Fruit fly (Drosophila melanogaster) whole organism, embryonic: ENCODE results near the gene Zip88E.

Source experiments
- Aef1 ChIP-seq: fragments of 200-800 bp; sonication (Bioruptor generic); IDR thresholded peaks from 3 replicates; pipeline ENCODE4 v1.3.6; 2022; ENCODE audit warnings: missing biosample characterization, missing genetic modification characterization
- B-H1 ChIP-seq: fragments of 200-800 bp; sonication (Bioruptor generic); IDR thresholded peaks from 3 replicates; pipeline ENCODE4 v1.3.6; 2022; ENCODE audit warnings: missing biosample characterization, missing genetic modification characterization
- CG11696 ChIP-seq: fragments of 200-800 bp; sonication (Bioruptor generic); IDR thresholded peaks from 2 replicates; pipeline ENCODE4 v1.3.6; 2022; ENCODE audit warnings: missing biosample characterization, missing genetic modification characterization
- CG13287 ChIP-seq: fragments of 200-800 bp; sonication (Bioruptor generic); IDR thresholded peaks from 2 replicates; pipeline ENCODE4 v1.3.6; 2022; ENCODE audit warnings: missing biosample characterization, missing genetic modification characterization; ENCODE audit not compliant: partially characterized antibody
- CG13775 ChIP-seq: fragments of 200-800 bp; sonication (Bioruptor generic); optimal IDR thresholded peaks from 3 replicates; lab custom pipeline; 2017; ENCODE audit warnings: missing biosample characterization, mild to moderate bottlenecking, missing genetic modification characterization
- CG13894 ChIP-seq: fragments of 200-800 bp; sonication (Bioruptor generic); optimal IDR thresholded peaks from 3 replicates; lab custom pipeline; 2018; ENCODE audit warnings: missing biosample characterization, mild to moderate bottlenecking, missing genetic modification characterization, moderate library complexity
- CG15601 ChIP-seq: fragments of 200-800 bp; sonication (Bioruptor generic); optimal IDR thresholded peaks from 3 replicates; lab custom pipeline; 2019; ENCODE audit warnings: missing biosample characterization, mild to moderate bottlenecking, missing genetic modification characterization, moderate library complexity
- CG1602 ChIP-seq: fragments of 200-800 bp; sonication (Bioruptor generic); optimal IDR thresholded peaks from 3 replicates; lab custom pipeline; 2016; ENCODE audit warnings: missing biosample characterization, missing genetic modification characterization
- CG17829 ChIP-seq: fragments of 200-800 bp; optimal IDR thresholded peaks from 2 replicates; lab custom pipeline; 2019; ENCODE audit warnings: missing biosample characterization, mild to moderate bottlenecking, missing genetic modification characterization, moderate library complexity
- CG18476 ChIP-seq: fragments of 200-800 bp; sonication (Bioruptor generic); optimal IDR thresholded peaks from 2 replicates; lab custom pipeline; 2016; ENCODE audit warnings: missing biosample characterization, mild to moderate bottlenecking, missing genetic modification characterization
- CG2678 ChIP-seq: fragments of 200-800 bp; sonication (Bioruptor generic); optimal IDR thresholded peaks from 3 replicates; lab custom pipeline; 2019; ENCODE audit warnings: missing biosample characterization, mild to moderate bottlenecking, missing genetic modification characterization, moderate library complexity
- CG3281 ChIP-seq: fragments of 200-800 bp; sonication (Bioruptor generic); optimal IDR thresholded peaks from 3 replicates; lab custom pipeline; 2017; ENCODE audit warnings: missing biosample characterization, mild to moderate bottlenecking, missing genetic modification characterization
- CG4282 ChIP-seq: fragments of 200-800 bp; sonication (Bioruptor generic); optimal IDR thresholded peaks from 2 replicates; lab custom pipeline; 2016; ENCODE audit warnings: missing biosample characterization, missing genetic modification characterization
- CG5245 ChIP-seq: fragments of 200-800 bp; sonication (Bioruptor generic); optimal IDR thresholded peaks from 3 replicates; lab custom pipeline; 2016; ENCODE audit warnings: missing biosample characterization, missing genetic modification characterization
- CG7556 ChIP-seq: fragments of 200-800 bp; sonication (Bioruptor generic); optimal IDR thresholded peaks from 2 replicates; lab custom pipeline; 2017; ENCODE audit warnings: missing biosample characterization, mild to moderate bottlenecking, missing genetic modification characterization
- CG8924 ChIP-seq: fragments of 200-800 bp; optimal IDR thresholded peaks from 3 replicates; lab custom pipeline; 2019; ENCODE audit warnings: missing biosample characterization, mild to moderate bottlenecking, missing genetic modification characterization, moderate library complexity
- CG9876 ChIP-seq: fragments of 200-800 bp; sonication (Bioruptor generic); optimal IDR thresholded peaks from 2 replicates; lab custom pipeline; 2016; ENCODE audit warnings: missing biosample characterization, missing genetic modification characterization
- CTCF ChIP-seq: fragments of 200-800 bp; sonication (Bioruptor generic); optimal IDR thresholded peaks from 2 replicates; lab custom pipeline; 2017; ENCODE audit warnings: missing biosample characterization, mild to moderate bottlenecking, missing genetic modification characterization, moderate library complexity
- CkIIα-i1 ChIP-seq: fragments of 200-800 bp; sonication (Bioruptor generic); IDR thresholded peaks from 2 replicates; pipeline ENCODE4 v1.3.6; 2022; ENCODE audit warnings: missing biosample characterization, missing genetic modification characterization
- Dip3 ChIP-seq: fragments of 200-800 bp; sonication (Bioruptor generic); optimal IDR thresholded peaks from 3 replicates; lab custom pipeline; 2016; ENCODE audit warnings: missing biosample characterization, missing genetic modification characterization
- E2f2 ChIP-seq: fragments of 200-800 bp; sonication (Bioruptor generic); IDR thresholded peaks from 2 replicates; pipeline ENCODE4 v1.3.6; 2022; ENCODE audit warnings: missing biosample characterization, missing genetic modification characterization
- Fer3 ChIP-seq: fragments of 200-800 bp; sonication (Bioruptor generic); optimal IDR thresholded peaks from 2 replicates; lab custom pipeline; 2018; ENCODE audit warnings: missing biosample characterization, mild to moderate bottlenecking, missing genetic modification characterization, moderate library complexity
- Gsc ChIP-seq: fragments of 200-800 bp; sonication (Bioruptor generic); IDR thresholded peaks from 2 replicates; pipeline ENCODE4 v1.3.6; 2022; ENCODE audit warnings: missing biosample characterization, missing genetic modification characterization
- H2.0 ChIP-seq: fragments of 200-800 bp; sonication (Bioruptor generic); IDR thresholded peaks from 2 replicates; pipeline ENCODE4 v1.3.6; 2022; ENCODE audit warnings: missing biosample characterization, missing genetic modification characterization
- HLHmδ ChIP-seq: fragments of 200-800 bp; sonication (Bioruptor generic); optimal IDR thresholded peaks from 2 replicates; lab custom pipeline; 2018; ENCODE audit warnings: missing biosample characterization, mild to moderate bottlenecking, missing genetic modification characterization, moderate library complexity
- Hmr ChIP-seq: fragments of 200-800 bp; sonication (Bioruptor generic); optimal IDR thresholded peaks from 3 replicates; lab custom pipeline; 2017; ENCODE audit warnings: mild to moderate bottlenecking, missing biosample characterization, missing genetic modification reagents, missing genetic modification characterization
- Hr3 ChIP-seq: fragments of 200-800 bp; sonication (Bioruptor generic); optimal IDR thresholded peaks from 3 replicates; lab custom pipeline; 2016; ENCODE audit warnings: missing biosample characterization, missing genetic modification characterization
- Mad ChIP-seq: fragments of 200-800 bp; sonication (Bioruptor generic); optimal IDR thresholded peaks from 2 replicates; lab custom pipeline; 2016; ENCODE audit warnings: missing biosample characterization, missing genetic modification characterization
- Pdp1 ChIP-seq, 2 experiments: fragments of 200-800 bp; sonication (Bioruptor generic); optimal IDR thresholded peaks; 3 replicates each; lab custom pipeline; 2016; ENCODE audit warnings: missing biosample characterization in 2 of 2, missing genetic modification characterization in 2 of 2, mild to moderate bottlenecking in 1 of 2, moderate library complexity in 1 of 2
- Spps ChIP-seq: fragments of 200-800 bp; sonication (Bioruptor generic); optimal IDR thresholded peaks from 2 replicates; lab custom pipeline; 2018; ENCODE audit warnings: missing biosample characterization, mild to moderate bottlenecking, missing genetic modification characterization
- Sry-β ChIP-seq: fragments of 200-800 bp; sonication (Bioruptor generic); optimal IDR thresholded peaks from 2 replicates; lab custom pipeline; 2018; ENCODE audit warnings: missing biosample characterization, mild to moderate bottlenecking, missing genetic modification characterization, moderate library complexity
- ato ChIP-seq: fragments of 200-800 bp; sonication (Bioruptor generic); IDR thresholded peaks from 2 replicates; pipeline ENCODE4 v1.3.6; 2022; ENCODE audit warnings: missing biosample characterization, missing genetic modification characterization; ENCODE audit not compliant: partially characterized antibody
- btn ChIP-seq: fragments of 200-800 bp; sonication (Bioruptor generic); optimal IDR thresholded peaks from 2 replicates; lab custom pipeline; 2016; ENCODE audit warnings: missing biosample characterization, missing genetic modification characterization
- ems ChIP-seq: fragments of 200-800 bp; sonication (Bioruptor generic); optimal IDR thresholded peaks from 3 replicates; lab custom pipeline; 2016; ENCODE audit warnings: missing biosample characterization, missing genetic modification characterization
- fd3F ChIP-seq: fragments of 200-800 bp; sonication (Bioruptor generic); optimal IDR thresholded peaks from 2 replicates; lab custom pipeline; 2018; ENCODE audit warnings: missing biosample characterization, mild to moderate bottlenecking, missing genetic modification characterization, moderate library complexity
- fd64A ChIP-seq: fragments of 200-800 bp; sonication (Bioruptor generic); optimal IDR thresholded peaks from 3 replicates; lab custom pipeline; 2018; ENCODE audit warnings: missing biosample characterization, mild to moderate bottlenecking, missing genetic modification characterization
- fd96Cb ChIP-seq: fragments of 200-800 bp; sonication (Bioruptor generic); optimal IDR thresholded peaks from 2 replicates; lab custom pipeline; 2018; ENCODE audit warnings: missing biosample characterization, mild to moderate bottlenecking, missing genetic modification characterization, moderate library complexity
- fru ChIP-seq: fragments of >200 bp; optimal IDR thresholded peaks from 2 replicates; lab custom pipeline; 2017
- gcm ChIP-seq: fragments of 200-800 bp; sonication (Bioruptor generic); optimal IDR thresholded peaks from 2 replicates; lab custom pipeline; 2019; ENCODE audit warnings: missing biosample characterization, mild to moderate bottlenecking, missing genetic modification characterization, moderate library complexity
- klu ChIP-seq: fragments of 200-800 bp; sonication (Bioruptor generic); IDR thresholded peaks from 2 replicates; pipeline ENCODE4 v1.3.6; 2022; ENCODE audit warnings: missing biosample characterization, missing genetic modification characterization
- lbe ChIP-seq: fragments of 200-800 bp; sonication (Bioruptor generic); optimal IDR thresholded peaks from 2 replicates; lab custom pipeline; 2016; ENCODE audit warnings: missing biosample characterization, mild to moderate bottlenecking, missing genetic modification characterization
- nau ChIP-seq: fragments of 200-800 bp; sonication (Bioruptor generic); optimal IDR thresholded peaks from 3 replicates; lab custom pipeline; 2017; ENCODE audit warnings: missing biosample characterization, mild to moderate bottlenecking, missing genetic modification characterization, missing genetic modification reagents
- oc ChIP-seq: fragments of 200-800 bp; sonication (Bioruptor generic); optimal IDR thresholded peaks from 2 replicates; lab custom pipeline; 2018; ENCODE audit warnings: missing biosample characterization, mild to moderate bottlenecking, missing genetic modification characterization, moderate library complexity
- onecut ChIP-seq: fragments of 200-800 bp; sonication (Bioruptor generic); IDR thresholded peaks from 2 replicates; pipeline ENCODE4 v1.3.6; 2022; ENCODE audit warnings: missing biosample characterization, missing genetic modification characterization
- p53 ChIP-seq: fragments of 200-800 bp; sonication (Bioruptor generic); optimal IDR thresholded peaks from 2 replicates; lab custom pipeline; 2016; ENCODE audit warnings: missing biosample characterization, missing genetic modification characterization
- sc ChIP-seq, 3 experiments: fragments of >200 bp in 2 of 3; fragments of 200-800 bp in 1 of 3; sonication (Bioruptor generic) in 1 of 3; optimal IDR thresholded peaks; 2 replicates in 2 of 3; 3 replicates in 1 of 3; lab custom pipeline; 2017; ENCODE audit warnings: mild to moderate bottlenecking in 1 of 3, missing biosample characterization in 1 of 3, missing genetic modification characterization in 1 of 3, missing genetic modification reagents in 1 of 3
- scrt ChIP-seq: fragments of 200-800 bp; sonication (Bioruptor generic); optimal IDR thresholded peaks from 2 replicates; lab custom pipeline; 2018; ENCODE audit warnings: missing biosample characterization, mild to moderate bottlenecking, missing genetic modification characterization, moderate library complexity
- sim ChIP-seq: fragments of 200-800 bp; sonication (Bioruptor generic); IDR thresholded peaks from 2 replicates; pipeline ENCODE4 v1.3.6; 2022; ENCODE audit warnings: missing biosample characterization, missing genetic modification characterization
- slp2 ChIP-seq: fragments of 200-800 bp; sonication (Bioruptor generic); optimal IDR thresholded peaks from 2 replicates; lab custom pipeline; 2016; ENCODE audit warnings: missing biosample characterization, missing genetic modification characterization
- zfh2 ChIP-seq: fragments of 200-800 bp; sonication (Bioruptor generic); optimal IDR thresholded peaks from 2 replicates; lab custom pipeline; 2016; ENCODE audit warnings: missing biosample characterization, missing genetic modification characterization

The Zip88E gene

DNA sequence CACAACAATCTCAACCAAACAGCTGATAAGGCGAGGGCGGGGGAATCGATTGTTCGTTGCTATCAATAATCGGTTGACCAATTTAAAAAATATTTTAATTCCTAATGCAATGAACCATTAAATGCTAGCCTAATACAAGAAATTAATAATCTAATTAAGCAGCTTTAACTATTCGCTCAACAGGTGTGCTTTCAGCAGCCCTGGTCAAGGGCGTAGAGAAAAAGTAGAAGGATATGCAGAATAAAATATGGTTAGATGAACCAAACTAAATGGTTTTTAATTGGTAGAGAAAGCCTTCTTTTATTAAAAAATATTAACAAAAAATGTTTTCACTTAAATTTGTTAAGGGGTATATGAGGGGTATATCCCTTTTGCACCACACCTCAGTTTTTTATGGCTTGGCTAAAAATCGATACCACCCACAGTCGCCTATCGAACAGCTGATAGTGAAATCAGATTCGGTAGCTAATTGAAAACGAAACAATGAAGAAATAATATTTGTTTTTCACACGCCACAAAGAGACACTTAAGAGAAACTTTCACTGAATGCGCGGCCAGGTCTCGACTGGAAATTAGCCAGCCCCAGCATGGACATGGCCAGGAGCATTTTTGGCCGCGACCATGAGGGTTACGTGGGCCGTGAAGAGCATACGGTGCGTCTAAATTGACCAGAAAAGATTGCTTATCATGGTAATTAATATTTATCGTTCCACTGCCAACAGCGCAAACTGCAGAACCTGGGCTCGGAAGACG lies 49.5 kb upstream of the Zip88E start, which contains the start of the genes SIDL and CG12241 (continued):
- TF ChIP-seq oc (tag; lab: Kevin White, UChicago) = no peak
- TF ChIP-seq CG18476 (GFP tag; lab: Kevin White, UChicago) = peak; percentile 86
- peak; percentile 93 for TF ChIP-seq B-H1 (GFP tag; lab: Robert Waterston, UW)
- no peak for TF ChIP-seq CG4282 (GFP tag; lab: Kevin White, UChicago)
- peak; percentile 84 for TF ChIP-seq ems (GFP tag; lab: Kevin White, UChicago)
- peak; percentile 86 for TF ChIP-seq Fer3 (tag; lab: Kevin White, UChicago)
- TF ChIP-seq CG13287 (GFP tag; lab: Robert Waterston, UW) = no peak; the same call in 1 of the 2 replicates
- peak; percentile 86 for TF ChIP-seq CG17829
- TF ChIP-seq CG2678 (tag; lab: Kevin White, UChicago) = peak; percentile 92
- TF ChIP-seq onecut (GFP tag; lab: Robert Waterston, UW) = peak; percentile 96
- TF ChIP-seq p53 (GFP tag; lab: Kevin White, UChicago) = no peak
- TF ChIP-seq CG13775 (GFP tag; lab: Kevin White, UChicago) = peak; percentile 76
- peak; percentile 71 for TF ChIP-seq sim
- TF ChIP-seq Aef1 (GFP tag; lab: Robert Waterston, UW) = peak; percentile 96
- peak; percentile 58 for TF ChIP-seq E2f2 (GFP tag; lab: Robert Waterston, UW)
- TF ChIP-seq fru (lab: Kevin White, UChicago) = no peak
- peak; percentile 83 for TF ChIP-seq CG3281 (GFP tag; lab: Kevin White, UChicago)
- TF ChIP-seq Spps (tag; lab: Kevin White, UChicago) = peak; percentile 31
- TF ChIP-seq CkIIα-i1 = no peak
- TF ChIP-seq gcm (GFP tag; lab: Kevin White, UChicago) = peak; percentile 46
- TF ChIP-seq CG7556 (GFP tag; lab: Kevin White, UChicago) = peak; percentile 78
- TF ChIP-seq fd64A (GFP tag; lab: Kevin White, UChicago) = no peak
- TF ChIP-seq lbe (GFP tag; lab: Kevin White, UChicago) = peak; percentile 79
- TF ChIP-seq Hr3 (GFP tag; lab: Kevin White, UChicago) = peak; percentile 70
- no peak for TF ChIP-seq nau
- peak; percentile 88 for TF ChIP-seq CG11696 (GFP tag; lab: Robert Waterston, UW)
- TF ChIP-seq btn (GFP tag; lab: Kevin White, UChicago) = peak; percentile 37
- TF ChIP-seq fd96Cb = peak; percentile 79
- no peak for TF ChIP-seq ato (GFP tag; lab: Robert Waterston, UW)
- no peak for TF ChIP-seq CTCF (GFP tag; lab: Kevin White, UChicago)
- 0 out of 2 replicates have a peak, but pooled peaks have one; percentile 13 for TF ChIP-seq H2.0 (GFP tag; lab: Robert Waterston, UW)
- TF ChIP-seq Mad (GFP tag; lab: Kevin White, UChicago) = no peak
- peak; percentile 45 for TF ChIP-seq slp2 (GFP tag; lab: Kevin White, UChicago)
- no peak for TF ChIP-seq Sry-β
- TF ChIP-seq fd3F (GFP tag; lab: Kevin White, UChicago) = peak; percentile 46
- peak; percentile 89 for TF ChIP-seq klu (GFP tag; lab: Robert Waterston, UW)
- TF ChIP-seq zfh2 (GFP tag; lab: Kevin White, UChicago) = peak; percentile 85
- peak; percentile 81 to 90 for TF ChIP-seq Pdp1 (GFP tag; optimal IDR thresholded peaks at IDR 0.05; lab: Kevin White, UChicago)
- no peak for TF ChIP-seq CG9876 (GFP tag; lab: Kevin White, UChicago)
- TF ChIP-seq HLHmδ = no peak
- peak; percentile 18 for TF ChIP-seq CG15601 (tag; lab: Kevin White, UChicago)
- no peak for TF ChIP-seq CG13894 (tag; lab: Kevin White, UChicago)
- TF ChIP-seq sc (optimal IDR thresholded peaks at IDR 0.05; lab: Kevin White, UChicago) = no peak
- TF ChIP-seq sc (GFP tag; optimal IDR thresholded peaks at IDR 0.05; lab: Kevin White, UChicago) = no peak
- TF ChIP-seq CG8924 (tag; lab: Kevin White, UChicago) = peak; percentile 79
- peak; percentile 74 for TF ChIP-seq Dip3
- TF ChIP-seq Hmr = no peak
- peak; percentile 78 for TF ChIP-seq Gsc (GFP tag; lab: Robert Waterston, UW)
- TF ChIP-seq scrt (GFP tag; lab: Kevin White, UChicago) = peak; percentile 90
- TF ChIP-seq CG1602 (GFP tag; lab: Kevin White, UChicago) = peak; percentile 45
- peak; percentile 48 for TF ChIP-seq CG5245 (GFP tag; lab: Kevin White, UChicago)
